Fruit fly (Drosophila melanogaster) whole organism, prepupa: Measurements from ENCODE around the gene CG13605.

Source experiments
- CG10669 ChIP-seq: fragments of 200-800 bp; sonication (Bioruptor generic); optimal IDR thresholded peaks from 3 replicates; lab custom pipeline; 2018; ENCODE audit warnings: missing biosample characterization, mild to moderate bottlenecking, missing genetic modification characterization, moderate library complexity
- CG11294 ChIP-seq: fragments of 200-800 bp; sonication (Bioruptor generic); IDR thresholded peaks from 2 replicates; pipeline ENCODE4 v1.3.6; 2022; ENCODE audit warnings: missing biosample characterization, missing genetic modification characterization
- CG11762 ChIP-seq: fragments of 200-800 bp; sonication (Bioruptor generic); optimal IDR thresholded peaks from 3 replicates; lab custom pipeline; 2016; ENCODE audit warnings: missing biosample characterization, missing genetic modification characterization; ENCODE audit not compliant: insufficient read depth
- CG11902 ChIP-seq: fragments of 200-800 bp; sonication (Bioruptor generic); optimal IDR thresholded peaks from 3 replicates; lab custom pipeline; 2016; ENCODE audit warnings: missing biosample characterization, missing genetic modification characterization
- CG16779 ChIP-seq: fragments of 200-800 bp; sonication (Bioruptor generic); optimal IDR thresholded peaks from 3 replicates; lab custom pipeline; 2017; ENCODE audit warnings: missing biosample characterization, mild to moderate bottlenecking, missing genetic modification characterization
- CG31627 ChIP-seq: fragments of 200-800 bp; sonication (Bioruptor generic); optimal IDR thresholded peaks from 3 replicates; lab custom pipeline; 2016; ENCODE audit warnings: missing biosample characterization, missing genetic modification characterization
- CG32006 ChIP-seq: fragments of 200-800 bp; sonication (Bioruptor generic); optimal IDR thresholded peaks from 3 replicates; lab custom pipeline; 2017; ENCODE audit warnings: missing biosample characterization, mild to moderate bottlenecking, missing genetic modification characterization
- CG34406 ChIP-seq: fragments of 200-800 bp; sonication (Bioruptor generic); optimal IDR thresholded peaks from 3 replicates; lab custom pipeline; 2016; ENCODE audit warnings: missing biosample characterization, missing genetic modification characterization
- CG6163 ChIP-seq: fragments of 200-800 bp; sonication (Bioruptor generic); IDR thresholded peaks from 3 replicates; pipeline ENCODE4 v1.3.6; 2022; ENCODE audit warnings: missing biosample characterization, missing genetic modification characterization
- CG6276 ChIP-seq: fragments of 200-800 bp; sonication (Bioruptor generic); optimal IDR thresholded peaks from 2 replicates; lab custom pipeline; 2017; ENCODE audit warnings: missing biosample characterization, mild to moderate bottlenecking, missing genetic modification characterization
- CG6792 ChIP-seq: fragments of 200-800 bp; sonication (Bioruptor generic); optimal IDR thresholded peaks from 3 replicates; lab custom pipeline; 2016; ENCODE audit warnings: missing biosample characterization, missing genetic modification characterization
- CG6808 ChIP-seq: fragments of 200-800 bp; sonication (Bioruptor generic); optimal IDR thresholded peaks from 3 replicates; lab custom pipeline; 2017; ENCODE audit warnings: missing biosample characterization, missing genetic modification characterization, mild to moderate bottlenecking, moderate library complexity, missing genetic modification reagents
- CG6854 ChIP-seq: fragments of 200-800 bp; sonication (Bioruptor generic); optimal IDR thresholded peaks from 2 replicates; lab custom pipeline; 2017; ENCODE audit warnings: missing biosample characterization, mild to moderate bottlenecking, missing genetic modification characterization
- CG7368 ChIP-seq: fragments of 200-800 bp; sonication (Bioruptor generic); optimal IDR thresholded peaks from 3 replicates; lab custom pipeline; 2016; ENCODE audit warnings: missing biosample characterization, missing genetic modification characterization
- CG8632 ChIP-seq: fragments of 200-800 bp; sonication (Bioruptor generic); optimal IDR thresholded peaks from 3 replicates; lab custom pipeline; 2016; ENCODE audit warnings: missing biosample characterization, missing genetic modification characterization
- Ets21C ChIP-seq: fragments of 200-800 bp; sonication (Bioruptor generic); optimal IDR thresholded peaks from 3 replicates; lab custom pipeline; 2016; ENCODE audit warnings: missing biosample characterization, missing genetic modification characterization
- Ets96B ChIP-seq: fragments of 200-800 bp; optimal IDR thresholded peaks from 2 replicates; lab custom pipeline; 2019; ENCODE audit warnings: missing biosample characterization, mild to moderate bottlenecking, missing genetic modification characterization, moderate library complexity
- Gug ChIP-seq: fragments of 200-800 bp; sonication (Bioruptor generic); IDR thresholded peaks from 2 replicates; pipeline ENCODE4 v1.3.6; 2022; ENCODE audit warnings: missing biosample characterization, missing genetic modification characterization
- Hr39 ChIP-seq: fragments of 200-800 bp; sonication (Bioruptor generic); optimal IDR thresholded peaks from 2 replicates; lab custom pipeline; 2016; ENCODE audit warnings: missing biosample characterization, missing genetic modification characterization
- Lpt ChIP-seq: fragments of 200-800 bp; sonication (Bioruptor generic); optimal IDR thresholded peaks from 3 replicates; lab custom pipeline; 2016; ENCODE audit warnings: missing biosample characterization, missing genetic modification characterization
- Met ChIP-seq: fragments of 200-800 bp; sonication (Bioruptor generic); optimal IDR thresholded peaks from 3 replicates; lab custom pipeline; 2016; ENCODE audit warnings: missing biosample characterization, missing genetic modification characterization
- Smox ChIP-seq: fragments of 200-800 bp; sonication (Bioruptor generic); optimal IDR thresholded peaks from 3 replicates; lab custom pipeline; 2016; ENCODE audit warnings: missing biosample characterization, missing genetic modification characterization
- Sox102F ChIP-seq: fragments of 200-800 bp; sonication (Bioruptor generic); optimal IDR thresholded peaks from 2 replicates; lab custom pipeline; 2016; ENCODE audit warnings: missing biosample characterization, mild to moderate bottlenecking, missing genetic modification characterization
- Sox14 ChIP-seq: fragments of 200-800 bp; sonication (Bioruptor generic); optimal IDR thresholded peaks from 3 replicates; lab custom pipeline; 2016; ENCODE audit warnings: missing biosample characterization, missing genetic modification characterization
- achi ChIP-seq: fragments of 200-800 bp; sonication (Bioruptor generic); optimal IDR thresholded peaks from 3 replicates; lab custom pipeline; 2016; ENCODE audit warnings: missing biosample characterization, missing genetic modification characterization
- acj6 ChIP-seq: fragments of 200-800 bp; sonication (Bioruptor generic); optimal IDR thresholded peaks from 3 replicates; lab custom pipeline; 2016; ENCODE audit warnings: missing biosample characterization, missing genetic modification characterization
- cyc ChIP-seq: fragments of 200-800 bp; sonication (Bioruptor generic); optimal IDR thresholded peaks from 3 replicates; lab custom pipeline; 2016; ENCODE audit warnings: missing biosample characterization, missing genetic modification characterization
- dac ChIP-seq: fragments of 200-800 bp; sonication (Bioruptor generic); optimal IDR thresholded peaks from 2 replicates; lab custom pipeline; 2017; ENCODE audit warnings: missing biosample characterization, mild to moderate bottlenecking, missing genetic modification characterization
- dsx ChIP-seq: fragments of 200-800 bp; optimal IDR thresholded peaks from 3 replicates; lab custom pipeline; 2019; ENCODE audit warnings: missing biosample characterization, mild to moderate bottlenecking, missing genetic modification characterization, moderate library complexity; ENCODE audit not compliant: poor library complexity, severe bottlenecking
- eg ChIP-seq: fragments of 200-800 bp; sonication (Bioruptor generic); IDR thresholded peaks from 3 replicates; pipeline ENCODE4 v1.3.6; 2022; ENCODE audit warnings: missing biosample characterization, missing genetic modification characterization
- esn ChIP-seq: fragments of 200-800 bp; sonication (Bioruptor generic); optimal IDR thresholded peaks from 2 replicates; lab custom pipeline; 2016; ENCODE audit warnings: missing biosample characterization, mild to moderate bottlenecking, missing genetic modification characterization, moderate library complexity
- fkh ChIP-seq: fragments of 200-800 bp; sonication (Bioruptor generic); optimal IDR thresholded peaks from 3 replicates; lab custom pipeline; 2017; ENCODE audit warnings: missing biosample characterization, mild to moderate bottlenecking, missing genetic modification characterization, moderate library complexity
- lz ChIP-seq: fragments of 200-800 bp; sonication (Bioruptor generic); optimal IDR thresholded peaks from 3 replicates; lab custom pipeline; 2016; ENCODE audit warnings: missing biosample characterization, missing genetic modification characterization
- net ChIP-seq: fragments of 200-800 bp; sonication (Bioruptor generic); optimal IDR thresholded peaks from 3 replicates; lab custom pipeline; 2016; ENCODE audit warnings: missing biosample characterization, missing genetic modification characterization
- pdm3 ChIP-seq: fragments of 200-800 bp; sonication (Bioruptor generic); optimal IDR thresholded peaks from 3 replicates; lab custom pipeline; 2016; ENCODE audit warnings: missing biosample characterization, missing genetic modification characterization
- salr ChIP-seq, 2 experiments: fragments of 200-800 bp; sonication (Bioruptor generic); optimal IDR thresholded peaks; 3 replicates each; lab custom pipeline; 2016 to 2018; ENCODE audit warnings: missing biosample characterization in 2 of 2, missing genetic modification characterization in 2 of 2, mild to moderate bottlenecking in 1 of 2
- spab ChIP-seq: fragments of 200-800 bp; sonication (Bioruptor generic); optimal IDR thresholded peaks from 2 replicates; lab custom pipeline; 2017; ENCODE audit warnings: missing biosample characterization, mild to moderate bottlenecking, missing genetic modification characterization, missing genetic modification reagents
- svp ChIP-seq: fragments of 200-800 bp; sonication (Bioruptor generic); peaks from one replicate; lab custom pipeline; 2016; ENCODE audit warnings: missing biosample characterization, missing genetic modification characterization
- topi ChIP-seq: fragments of 200-800 bp; sonication (Bioruptor generic); optimal IDR thresholded peaks from 3 replicates; lab custom pipeline; 2016; ENCODE audit warnings: missing biosample characterization, missing genetic modification characterization
- vri ChIP-seq: fragments of 200-800 bp; sonication (Bioruptor generic); optimal IDR thresholded peaks from 3 replicates; lab custom pipeline; 2016; ENCODE audit warnings: missing biosample characterization, mild to moderate bottlenecking, missing genetic modification characterization

Gene CG13605

dm6 chr3R:24137311-24137945 is 25.2 kb upstream of the CG13605 start, which contains the start of gene Npc2f:
Npc2f (plus strand) TSS chr3R:24137895.
- TF ChIP-seq dsx (no peak), svp (GFP tag; lab: Kevin White, UChicago) (peak; percentile 96), vri (GFP tag; lab: Kevin White, UChicago) (peak; percentile 22), CG11902 (GFP tag; lab: Kevin White, UChicago) (no peak)

DNA sequence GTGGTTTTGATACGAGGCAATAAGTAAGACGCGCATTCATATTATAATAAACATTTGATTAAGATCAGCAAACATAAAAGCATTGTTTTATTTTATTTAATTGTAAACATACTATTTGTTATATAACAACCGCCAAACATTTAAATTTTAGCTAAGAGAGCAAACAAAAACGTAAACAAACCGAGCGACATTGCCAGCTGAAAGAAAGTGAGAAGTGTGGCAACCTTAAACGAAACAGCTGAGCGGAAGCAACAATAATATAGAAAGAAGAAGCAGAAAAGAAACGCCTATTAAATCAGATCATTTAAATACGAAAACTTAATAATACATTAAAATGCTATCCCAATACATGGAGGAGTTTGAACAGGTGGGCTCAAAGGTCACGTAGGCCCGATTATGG is 22.4 kb upstream of the CG13605 start, which contains the start of gene Sec10:
Sec10 (plus strand) TSS at position 252 of the 400 bp plus-strand sequence.
- TF ChIP-seq fkh (peak; percentile 95), esn (GFP tag; lab: Kevin White, UChicago) (peak; percentile 11), CG6854 (GFP tag; lab: Kevin White, UChicago) (peak; percentile 34), acj6 (GFP tag; lab: Kevin White, UChicago) (no peak)

dm6 chr3R:24130080-24130479 is 17.9 kb upstream of the CG13605 start, which contains the start of the genes GatB and Tsc1:
GatB (minus strand) TSS chr3R:24130255.
Tsc1 (plus strand) TSS chr3R:24130307.
- TF ChIP-seq Met (GFP tag; lab: Kevin White, UChicago) (no peak), eg (GFP tag; lab: Robert Waterston, UW) (no peak), CG11294 (GFP tag; lab: Robert Waterston, UW) (no peak), acj6 (GFP tag; lab: Kevin White, UChicago) (no peak), Sox14 (GFP tag; lab: Kevin White, UChicago) (no peak)

dm6 chr3R:24122369-24122768 is 10.2 kb upstream of the CG13605 start:
- TF ChIP-seq cyc (GFP tag; lab: Kevin White, UChicago): no peak
- peak; percentile 95 for TF ChIP-seq svp (GFP tag; lab: Kevin White, UChicago)
- TF ChIP-seq Smox: no peak
- TF ChIP-seq Ets96B (tag; lab: Kevin White, UChicago): no peak

DNA sequence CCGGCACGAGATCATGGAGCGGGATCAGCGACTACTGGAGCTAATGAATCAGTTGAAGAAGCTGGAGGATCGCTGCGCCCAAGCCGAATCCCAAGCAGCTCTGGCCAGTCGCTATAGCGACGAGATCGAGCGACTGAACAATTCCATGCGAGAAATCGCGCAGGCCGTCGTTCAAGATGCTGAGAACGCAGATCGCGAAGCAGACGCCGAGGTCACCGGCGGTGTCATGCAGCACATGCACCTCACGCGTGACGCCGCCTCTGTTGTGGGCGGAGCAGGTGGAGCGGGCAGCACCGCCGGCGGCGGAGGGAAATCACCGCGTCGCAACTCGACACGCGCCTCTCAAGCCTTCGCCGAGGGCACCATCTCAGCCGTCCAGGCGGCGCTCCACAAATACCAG is 9.5 kb upstream of the CG13605 start:
- TF ChIP-seq CG7368 (GFP tag; lab: Kevin White, UChicago): no peak
- TF ChIP-seq svp (GFP tag; lab: Kevin White, UChicago): peak; percentile 91
- TF ChIP-seq acj6 (GFP tag; lab: Kevin White, UChicago): no peak
- no peak for TF ChIP-seq lz (GFP tag; lab: Kevin White, UChicago)
- TF ChIP-seq, all 60 proteins: peak for 1

- peak; percentile 16 for TF ChIP-seq CG10669 (GFP tag; lab: Kevin White, UChicago)
- no peak for TF ChIP-seq salr (GFP tag; optimal IDR thresholded peaks at IDR 0.05; lab: Kevin White, UChicago)
- TF ChIP-seq Ets21C (GFP tag; lab: Kevin White, UChicago): no peak
- TF ChIP-seq vri (GFP tag; lab: Kevin White, UChicago): no peak
- TF ChIP-seq CG34406: no peak
- no peak for TF ChIP-seq CG31627 (GFP tag; lab: Kevin White, UChicago)
- no peak for TF ChIP-seq dsx
- TF ChIP-seq CG16779 (tag; lab: Kevin White, UChicago): peak; percentile 25
- TF ChIP-seq CG6792 (GFP tag; lab: Kevin White, UChicago): no peak
- no peak for TF ChIP-seq CG6163 (GFP tag; lab: Robert Waterston, UW)
- no peak for TF ChIP-seq topi (GFP tag; lab: Kevin White, UChicago)
- TF ChIP-seq Lpt (GFP tag; lab: Kevin White, UChicago): no peak
- TF ChIP-seq CG32006 (GFP tag; lab: Kevin White, UChicago): no peak
- TF ChIP-seq spab: peak; percentile 12
- no peak for TF ChIP-seq CG8632 (GFP tag; lab: Kevin White, UChicago)
- no peak for TF ChIP-seq Smox
- no peak for TF ChIP-seq CG11762 (GFP tag; lab: Kevin White, UChicago)
- TF ChIP-seq Gug: no peak
- TF ChIP-seq achi (GFP tag; lab: Kevin White, UChicago): no peak
- TF ChIP-seq dac: no peak
- no peak for TF ChIP-seq fkh
- TF ChIP-seq CG6808: peak; percentile 67
- no peak for TF ChIP-seq Hr39 (GFP tag; lab: Kevin White, UChicago)
- peak; percentile 13 for TF ChIP-seq CG6854 (GFP tag; lab: Kevin White, UChicago)
- TF ChIP-seq CG6276 (GFP tag; lab: Kevin White, UChicago): peak; percentile 59
- no peak for TF ChIP-seq pdm3 (GFP tag; lab: Kevin White, UChicago)
- no peak for TF ChIP-seq net
- TF ChIP-seq Sox102F (GFP tag; lab: Kevin White, UChicago): no peak
Measured at dm6 chr3R:24116972-24117371, 4.8 kb upstream of the CG13605 start.
